Worm (Caenorhabditis elegans): Measurements from ENCODE around the gene cdkl-1.

Gene cdkl-1

ce11 chrV:11121247-11121646 lies 22.5 kb downstream of the cdkl-1 start:
- TF ChIP-seq nhr-11 (tag; optimal IDR thresholded peaks at IDR 0.05) (peak; percentile 21), zip-2 (tag; optimal IDR thresholded peaks at IDR 0.05) (no peak), lir-3 (tag; optimal IDR thresholded peaks at IDR 0.05) (no peak), ztf-11 (tag; optimal IDR thresholded peaks at IDR 0.05) (no peak), dmd-6 (GFP tag; IDR thresholded peaks at IDR 0.05) (peak; percentile 21; the same call in 1 of the 2 replicates), dpl-1 (GFP tag; optimal IDR thresholded peaks at IDR 0.05) (no peak), nhr-28 (tag; optimal IDR thresholded peaks at IDR 0.05) (peak; percentile 47), hlh-11 (tag; optimal IDR thresholded peaks at IDR 0.05) (peak; percentile 49), daf-19 (GFP tag; conservative IDR thresholded peaks at IDR 0.05) (no peak), dmd-9 (GFP tag; IDR thresholded peaks at IDR 0.05) (no peak), ama-1 (optimal IDR thresholded peaks at IDR 0.05) (peak; percentile 17), mdl-1 (tag; optimal IDR thresholded peaks at IDR 0.05) (peak; percentile 56 to 90), hlh-30 (tag; optimal IDR thresholded peaks at IDR 0.05; ENCODE audit: insufficient read depth) (peak; percentile 93), snpc-1.2 (GFP tag; IDR thresholded peaks at IDR 0.05) (no peak), pqm-1 (tag; optimal IDR thresholded peaks at IDR 0.05) (no peak), lin-29 (GFP tag; IDR thresholded peaks at IDR 0.05) (no peak), spr-3 (GFP tag; optimal IDR thresholded peaks at IDR 0.05) (no peak), hmg-1.1 (GFP tag; IDR thresholded peaks at IDR 0.05) (0 out of 2 replicates have a peak, but pooled peaks have one; percentile 14), daf-16 (GFP tag; optimal IDR thresholded peaks at IDR 0.05) (peak in 1 of 2 experiments; percentile 51), daf-16 (tag; optimal IDR thresholded peaks at IDR 0.05) (no peak), cey-2 (tag; optimal IDR thresholded peaks at IDR 0.05; ENCODE audit: borderline replicate concordance, insufficient read depth) (no peak), nhr-102 (tag; optimal IDR thresholded peaks at IDR 0.05) (no peak), mes-2 (tag; optimal IDR thresholded peaks at IDR 0.05; ENCODE audit: poor library complexity, severe bottlenecking) (peak; percentile 15), lsy-2 (tag; optimal IDR thresholded peaks at IDR 0.05) (peak in 1 of 2 experiments; percentile 33), aha-1 (tag) (peak; percentile 37), arid-1 (GFP tag; conservative IDR thresholded peaks at IDR 0.05) (no peak), lin-38 (GFP tag; IDR thresholded peaks at IDR 0.05) (0 out of 2 replicates have a peak, but pooled peaks have one; percentile 7), vab-7 (GFP tag; IDR thresholded peaks at IDR 0.05) (no peak), ces-1 (GFP tag; optimal IDR thresholded peaks at IDR 0.05) (no peak), set-16 (GFP tag; IDR thresholded peaks at IDR 0.05) (no peak), ztf-7 (tag; optimal IDR thresholded peaks at IDR 0.05) (no peak), mxl-3 (GFP tag; optimal IDR thresholded peaks at IDR 0.05) (peak; percentile 88), nhr-48 (tag; optimal IDR thresholded peaks at IDR 0.05) (no peak), tra-1 (GFP tag; IDR thresholded peaks at IDR 0.05) (no peak), php-3 (GFP tag; IDR thresholded peaks at IDR 0.05) (no peak), dve-1 (tag; optimal IDR thresholded peaks at IDR 0.05; ENCODE audit: insufficient read depth) (peak; percentile 26), nhr-6 (tag; optimal IDR thresholded peaks at IDR 0.05) (peak; percentile 38), saeg-2 (GFP tag; IDR thresholded peaks at IDR 0.05) (no peak), egl-27 (tag; optimal IDR thresholded peaks at IDR 0.05) (no peak), mep-1 (tag; optimal IDR thresholded peaks at IDR 0.05) (peak; percentile 49), nhr-77 (tag; optimal IDR thresholded peaks at IDR 0.05) (peak; percentile 26), fos-1 (tag; optimal IDR thresholded peaks at IDR 0.05) (no peak)

- TF ChIP-seq vab-7 (GFP tag; IDR thresholded peaks at IDR 0.05) (no peak), nhr-76 (tag; optimal IDR thresholded peaks at IDR 0.05) (no peak), lin-15B (tag; optimal IDR thresholded peaks at IDR 0.05) (no peak), lsy-2 (tag; optimal IDR thresholded peaks at IDR 0.05) (peak in 1 of 2 experiments; percentile 63), aha-1 (tag) (no peak), zip-11 (GFP tag; IDR thresholded peaks at IDR 0.05) (no peak), lim-7 (GFP tag; IDR thresholded peaks at IDR 0.05) (no peak), F10B5.3 (tag; optimal IDR thresholded peaks at IDR 0.05) (no peak), set-16 (GFP tag; IDR thresholded peaks at IDR 0.05) (no peak), ceh-32 (tag; optimal IDR thresholded peaks at IDR 0.05; ENCODE audit: poor library complexity) (no peak), lin-13 (GFP tag; optimal IDR thresholded peaks at IDR 0.05) (no peak), unc-39 (tag; optimal IDR thresholded peaks at IDR 0.05) (no peak), Y48G9A.11 (GFP tag; IDR thresholded peaks at IDR 0.05) (no peak), mxl-3 (GFP tag; optimal IDR thresholded peaks at IDR 0.05) (no peak), nhr-25 (tag; optimal IDR thresholded peaks at IDR 0.05; ENCODE audit: borderline replicate concordance, insufficient read depth) (no peak), dpl-1 (GFP tag; optimal IDR thresholded peaks at IDR 0.05) (no peak), F37D6.2 (tag; optimal IDR thresholded peaks at IDR 0.05) (no peak)
Observed at ce11 chrV:11122466-11122865, 23.8 kb downstream of the cdkl-1 start, which contains the start of gene mboa-2. Gene mboa-2, minus strand, starts transcription at chrV:11122493.
